Worm (Caenorhabditis elegans) whole organism, L1 larva: ENCODE results near the gene T12C9.7.
A peak's percentile ranks its signal among the peaks of the same experiment; 100 is the strongest.

ENCODE experiments used
- C16A3.4 ChIP-seq: fragments of 150-350 bp; optimal IDR thresholded peaks from 2 replicates; lab custom pipeline; 2014; ENCODE audit warnings: missing biosample characterization, missing genetic modification characterization
- F16B12.6 ChIP-seq: fragments of 150-350 bp; optimal IDR thresholded peaks from 2 replicates; lab custom pipeline; 2014; ENCODE audit warnings: missing biosample characterization, missing genetic modification characterization
- ceh-88 ChIP-seq: fragments of 200-800 bp; sonication (Bioruptor generic); IDR thresholded peaks from 2 replicates; pipeline ENCODE4 v1.3.6; 2022; ENCODE audit warnings: missing genetic modification characterization, missing compliant biosample characterization
- dsc-1 ChIP-seq: sonication (generic microtip); optimal IDR thresholded peaks from 2 replicates; lab custom pipeline; 2016; ENCODE audit warnings: mild to moderate bottlenecking, missing genetic modification characterization, missing compliant biosample characterization
- efl-1 ChIP-seq, 4 experiments: fragments of 150-350 bp; optimal IDR thresholded peaks in 3 of 4; peaks in 1 of 4; 1 replicate in 1 of 4; 2 replicates in 3 of 4; lab custom pipeline; 2014; ENCODE audit warnings: missing biosample characterization in 2 of 4, missing genetic modification characterization in 2 of 4, missing genetic modification reagents in 2 of 4
- egl-13 ChIP-seq: sonication (generic microtip); optimal IDR thresholded peaks from 2 replicates; lab custom pipeline; 2016; ENCODE audit warnings: missing genotype, missing genetic modification reagents, missing genetic modification characterization, missing compliant biosample characterization
- elt-2 ChIP-seq: sonication (generic microtip); optimal IDR thresholded peaks from 2 replicates; lab custom pipeline; 2016; ENCODE audit warnings: missing genetic modification characterization, mild to moderate bottlenecking, inconsistent platforms, missing compliant biosample characterization, missing genetic modification reagents
- fkh-8 ChIP-seq: sonication (generic microtip); optimal IDR thresholded peaks from 2 replicates; lab custom pipeline; 2016; ENCODE audit warnings: mild to moderate bottlenecking, missing genetic modification characterization, missing compliant biosample characterization
- hpl-2 ChIP-seq: fragments of 150-350 bp; optimal IDR thresholded peaks from 2 replicates; lab custom pipeline; 2014; ENCODE audit warnings: missing biosample characterization, missing genetic modification reagents, missing genetic modification characterization
- jun-1 ChIP-seq: fragments of 150-350 bp; optimal IDR thresholded peaks from 2 replicates; lab custom pipeline; 2014; ENCODE audit warnings: missing biosample characterization, missing genetic modification reagents, missing genetic modification characterization
- lin-13 ChIP-seq: fragments of 150-350 bp; optimal IDR thresholded peaks from 2 replicates; lab custom pipeline; 2014; ENCODE audit warnings: missing biosample characterization, missing genetic modification reagents, missing genetic modification characterization
- lin-14 ChIP-seq: fragments of 200-800 bp; sonication (Bioruptor generic); optimal IDR thresholded peaks from 2 replicates; lab custom pipeline; 2018; ENCODE audit warnings: mild to moderate bottlenecking, missing genetic modification characterization, moderate library complexity, missing compliant biosample characterization
- lin-39 ChIP-seq: fragments of 150-350 bp; optimal IDR thresholded peaks from 2 replicates; lab custom pipeline; 2014; ENCODE audit warnings: missing biosample characterization, missing genetic modification reagents, missing genetic modification characterization
- lsy-2 ChIP-seq, 2 experiments: fragments of 150-350 bp; optimal IDR thresholded peaks; 2 replicates each; lab custom pipeline; 2014; ENCODE audit warnings: missing biosample characterization in 2 of 2, missing genetic modification characterization in 2 of 2
- mab-9 ChIP-seq: fragments of 200-800 bp; sonication (Bioruptor generic); IDR thresholded peaks from 2 replicates; pipeline ENCODE4 v1.3.6; 2022; ENCODE audit warnings: missing genetic modification reagents, missing genetic modification characterization, missing compliant biosample characterization
- mef-2 ChIP-seq: fragments of 150-350 bp; optimal IDR thresholded peaks from 2 replicates; lab custom pipeline; 2014; ENCODE audit warnings: missing biosample characterization, missing genetic modification characterization
- nhr-11 ChIP-seq: fragments of 150-350 bp; optimal IDR thresholded peaks from 2 replicates; lab custom pipeline; 2014; ENCODE audit warnings: missing biosample characterization, missing genetic modification characterization
- nhr-12 ChIP-seq: sonication (generic microtip); optimal IDR thresholded peaks from 2 replicates; lab custom pipeline; 2017; ENCODE audit warnings: missing biosample characterization, missing genetic modification characterization
- nhr-19 ChIP-seq: fragments of 200-800 bp; sonication (Bioruptor generic); conservative IDR thresholded peaks from 2 replicates; pipeline ENCODE4 v1.3.6; 2022; ENCODE audit warnings: missing genetic modification characterization, missing compliant biosample characterization
- nhr-20 ChIP-seq: sonication (generic microtip); optimal IDR thresholded peaks from 2 replicates; lab custom pipeline; 2016; ENCODE audit warnings: mild to moderate bottlenecking, missing genetic modification characterization, missing compliant biosample characterization
- nhr-47 ChIP-seq: sonication (generic microtip); optimal IDR thresholded peaks from 2 replicates; lab custom pipeline; 2016; ENCODE audit warnings: mild to moderate bottlenecking, missing genetic modification characterization, moderate library complexity, missing compliant biosample characterization
- nhr-71 ChIP-seq: sonication (generic microtip); optimal IDR thresholded peaks from 2 replicates; lab custom pipeline; 2016; ENCODE audit warnings: mild to moderate bottlenecking, missing genetic modification characterization, moderate library complexity, missing compliant biosample characterization
- nhr-76 ChIP-seq: sonication (generic microtip); optimal IDR thresholded peaks from 2 replicates; lab custom pipeline; 2017; ENCODE audit warnings: missing biosample characterization, missing genetic modification characterization
- nhr-84 ChIP-seq: sonication (generic microtip); optimal IDR thresholded peaks from 2 replicates; lab custom pipeline; 2017; ENCODE audit warnings: missing biosample characterization, missing genetic modification characterization
- pax-3 ChIP-seq: fragments of 200-800 bp; sonication (Bioruptor generic); optimal IDR thresholded peaks from 2 replicates; lab custom pipeline; 2018; ENCODE audit warnings: mild to moderate bottlenecking, missing genetic modification characterization, moderate library complexity, missing compliant biosample characterization
- rnt-1 ChIP-seq: sonication (generic microtip); optimal IDR thresholded peaks from 2 replicates; lab custom pipeline; 2016; ENCODE audit warnings: mild to moderate bottlenecking, missing genetic modification characterization, moderate library complexity, missing compliant biosample characterization
- snu-23 ChIP-seq: sonication (generic microtip); optimal IDR thresholded peaks from 2 replicates; lab custom pipeline; 2016; ENCODE audit warnings: missing genetic modification characterization, missing compliant biosample characterization
- sox-4 ChIP-seq: sonication (generic microtip); optimal IDR thresholded peaks from 2 replicates; lab custom pipeline; 2016; ENCODE audit warnings: missing genetic modification characterization, missing compliant biosample characterization
- tlp-1 ChIP-seq: fragments of 150-350 bp; optimal IDR thresholded peaks from 2 replicates; lab custom pipeline; 2014; ENCODE audit warnings: missing biosample characterization, missing genetic modification characterization
- unc-30 ChIP-seq: sonication (generic microtip); optimal IDR thresholded peaks from 2 replicates; lab custom pipeline; 2017; ENCODE audit warnings: missing biosample characterization, missing genetic modification characterization
- unc-62 ChIP-seq: fragments of 150-350 bp; optimal IDR thresholded peaks from 2 replicates; lab custom pipeline; 2014; ENCODE audit warnings: missing biosample characterization, missing genetic modification reagents, missing genetic modification characterization
- unc-86 ChIP-seq: sonication (generic microtip); optimal IDR thresholded peaks from 2 replicates; lab custom pipeline; 2016; ENCODE audit warnings: missing genetic modification characterization, missing compliant biosample characterization
- unc-98 ChIP-seq: fragments of 200-800 bp; sonication (Bioruptor generic); IDR thresholded peaks from 2 replicates; pipeline ENCODE4 v1.3.6; 2022; ENCODE audit warnings: missing genetic modification characterization, missing compliant biosample characterization
- ztf-11 ChIP-seq, 2 experiments: sonication (generic microtip); optimal IDR thresholded peaks; 2 replicates each; lab custom pipeline; 2016 to 2017; ENCODE audit warnings: missing genetic modification characterization in 2 of 2, missing biosample characterization in 1 of 2, missing compliant biosample characterization in 1 of 2
- ztf-4 ChIP-seq: fragments of 150-350 bp; optimal IDR thresholded peaks from 2 replicates; lab custom pipeline; 2014; ENCODE audit warnings: missing biosample characterization, missing genetic modification characterization

Gene T12C9.7

DNA sequence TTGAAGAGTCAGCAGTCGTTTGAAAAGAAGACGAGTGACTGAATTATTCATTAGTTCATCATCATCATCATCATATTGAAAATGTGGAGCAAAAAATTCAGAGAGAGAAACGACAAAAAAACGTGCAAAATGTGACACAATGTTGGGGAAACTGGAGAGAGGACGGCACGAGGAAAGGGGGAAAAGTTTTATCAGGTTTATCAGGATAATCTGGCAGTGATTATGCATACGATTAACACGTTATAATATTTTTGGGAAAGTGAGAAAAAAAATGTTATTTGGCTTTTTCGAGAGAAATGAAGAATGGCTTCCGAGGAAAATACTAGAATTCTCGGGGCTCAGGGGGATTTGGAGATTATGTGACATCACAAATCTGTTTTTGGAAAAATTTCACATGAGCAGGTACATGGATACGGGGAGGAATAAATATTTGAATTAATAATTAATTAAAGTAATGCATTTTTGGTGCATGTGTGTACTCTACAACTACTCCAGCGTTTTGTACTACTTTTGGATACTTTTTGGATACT is 44.4 kb upstream of the T12C9.7 start, which contains the start of gene camt-1:
Gene camt-1, minus strand, starts transcription at position 51 of the 530 bp plus-strand sequence.
- TF ChIP-seq egl-13 (tag; lab: Kevin White, UChicago) (peak; percentile 20), unc-86 (tag; lab: Kevin White, UChicago) (peak; percentile 53), nhr-19 (no peak), unc-98 (GFP tag; lab: Robert Waterston, UW) (no peak), sox-4 (tag; lab: Kevin White, UChicago) (peak; percentile 22), dsc-1 (peak; percentile 94), nhr-71 (tag; lab: Kevin White, UChicago) (peak; percentile 27), nhr-47 (tag; lab: Kevin White, UChicago) (peak; percentile 33), pax-3 (tag; lab: Kevin White, UChicago) (peak; percentile 65), fkh-8 (tag; lab: Kevin White, UChicago) (peak; percentile 66), snu-23 (peak; percentile 17), unc-30 (tag; lab: Kevin White, UChicago) (no peak)

DNA sequence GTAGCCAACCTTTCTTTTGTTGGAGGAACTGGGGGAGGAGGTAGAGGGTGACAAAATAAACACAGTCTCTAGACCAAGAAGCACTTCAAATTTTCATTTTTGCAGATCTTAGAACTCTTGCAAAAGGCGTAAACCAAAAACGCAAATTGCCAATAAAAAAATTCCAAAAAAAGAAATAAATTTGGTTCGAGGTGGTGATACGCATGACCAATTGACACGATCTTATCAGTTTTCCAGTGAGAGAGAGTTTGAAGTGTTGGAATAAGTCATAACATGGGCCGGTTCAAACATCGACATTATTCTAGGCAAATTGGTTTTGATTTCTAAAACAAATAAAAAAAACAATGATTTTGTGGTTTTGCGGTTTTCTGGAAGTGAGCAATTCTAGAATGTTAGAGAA is 35.1 kb upstream of the T12C9.7 start:
- TF ChIP-seq elt-2 (tag; lab: Kevin White, UChicago) = peak; percentile 13
- no peak for TF ChIP-seq ztf-4 (tag; lab: Kevin White, UChicago)
- no peak for TF ChIP-seq unc-86 (tag; lab: Kevin White, UChicago)
- no peak for TF ChIP-seq tlp-1 (tag; lab: Kevin White, UChicago)
- no peak for TF ChIP-seq lin-13 (GFP tag; lab: Kevin White, UChicago)
- TF ChIP-seq nhr-47 (tag; lab: Kevin White, UChicago) = no peak
- TF ChIP-seq nhr-12 (tag; lab: Kevin White, UChicago) = no peak
- no peak for TF ChIP-seq unc-62

DNA sequence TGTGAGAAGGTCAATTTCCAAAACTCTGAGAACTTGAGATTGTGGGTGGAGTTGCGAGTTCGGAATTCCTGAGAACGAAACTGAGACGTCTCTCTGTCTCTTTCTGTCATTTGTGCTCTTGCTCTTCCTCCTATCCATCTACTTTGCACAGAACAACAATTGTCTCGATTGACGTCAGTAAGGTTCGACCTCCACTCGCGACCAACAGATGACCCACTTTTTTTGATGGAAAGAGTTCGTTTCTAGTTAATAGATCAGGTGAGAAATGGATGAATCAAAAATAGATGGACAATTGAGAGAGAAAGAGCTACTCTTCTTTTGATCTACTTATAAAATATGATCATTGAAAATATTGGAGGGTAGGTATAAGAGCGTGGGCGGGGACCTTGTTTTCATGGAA is 33.8 kb upstream of the T12C9.7 start:
- TF ChIP-seq nhr-20 (peak; percentile 35), lsy-2 (tag; optimal IDR thresholded peaks at IDR 0.05; lab: Kevin White, UChicago) (peak; percentile 24 to 49), mef-2 (tag; lab: Kevin White, UChicago) (peak; percentile 52), efl-1 (optimal IDR thresholded peaks at IDR 0.05; lab: Kevin White, UChicago) (peak in 1 of 2 experiments; percentile 13), efl-1 (GFP tag; optimal IDR thresholded peaks at IDR 0.05 in 1 of 2; lab: Kevin White, UChicago) (no peak), nhr-71 (tag; lab: Kevin White, UChicago) (peak; percentile 78), lin-39 (tag; lab: Kevin White, UChicago) (peak; percentile 38), pax-3 (tag; lab: Kevin White, UChicago) (no peak), ceh-88 (no peak), lin-14 (GFP tag; lab: Kevin White, UChicago) (peak; percentile 81), lin-13 (GFP tag; lab: Kevin White, UChicago) (peak; percentile 5), nhr-19 (peak; percentile 29; the same call in 1 of the 2 replicates), snu-23 (peak; percentile 27), rnt-1 (peak; percentile 64), F16B12.6 (tag; lab: Kevin White, UChicago) (no peak), hpl-2 (GFP tag; lab: Kevin White, UChicago) (no peak)

ce11 chrII:4490729-4491128 is 30.0 kb upstream of the T12C9.7 start, which contains the start of gene T05C1.5:
Gene T05C1.5 (minus strand): TSS chrII:4490829.
- TF ChIP-seq elt-2 (tag; lab: Kevin White, UChicago) (no peak), nhr-11 (tag; lab: Kevin White, UChicago) (no peak), nhr-76 (tag; lab: Kevin White, UChicago) (no peak)

ce11 chrII:4489288-4489687 is 28.5 kb upstream of the T12C9.7 start, which contains the start of gene T05C1.3:
Gene T05C1.3 (minus strand): TSS chrII:4489388.
- TF ChIP-seq nhr-84 (tag; lab: Kevin White, UChicago) = no peak
- no peak for TF ChIP-seq snu-23
- TF ChIP-seq C16A3.4 (tag; lab: Kevin White, UChicago) = no peak
- TF ChIP-seq jun-1 (tag; lab: Kevin White, UChicago) = no peak
- no peak for TF ChIP-seq mab-9 (GFP tag; lab: Robert Waterston, UW)
- no peak for TF ChIP-seq ztf-11 (tag; optimal IDR thresholded peaks at IDR 0.05; lab: Kevin White, UChicago)
